Fruit fly (Drosophila melanogaster) whole organism, embryonic: ENCODE results near the gene CG13982.

Experiments
- CG1024 ChIP-seq: fragments of 200-800 bp; sonication (Bioruptor generic); IDR thresholded peaks from 2 replicates; pipeline ENCODE4 v1.3.6; 2022; ENCODE audit warnings: missing biosample characterization, missing genetic modification characterization
- CG11398 ChIP-seq: fragments of 200-800 bp; sonication (Bioruptor generic); optimal IDR thresholded peaks from 2 replicates; lab custom pipeline; 2016; ENCODE audit warnings: missing biosample characterization, missing genetic modification characterization
- CG12219 ChIP-seq: fragments of 200-800 bp; sonication (Bioruptor generic); optimal IDR thresholded peaks from 3 replicates; lab custom pipeline; 2018; ENCODE audit warnings: missing biosample characterization, mild to moderate bottlenecking, missing genetic modification characterization
- CG12391 ChIP-seq: fragments of 200-800 bp; sonication (Bioruptor generic); optimal IDR thresholded peaks from 3 replicates; lab custom pipeline; 2018; ENCODE audit warnings: missing biosample characterization, mild to moderate bottlenecking, missing genetic modification characterization, moderate library complexity
- CG15479 ChIP-seq: fragments of 200-800 bp; sonication (Bioruptor generic); optimal IDR thresholded peaks from 3 replicates; lab custom pipeline; 2019; ENCODE audit warnings: missing biosample characterization, mild to moderate bottlenecking, missing genetic modification characterization, moderate library complexity
- CG1603 ChIP-seq: fragments of 200-800 bp; sonication (Bioruptor generic); optimal IDR thresholded peaks from 2 replicates; lab custom pipeline; 2019; ENCODE audit warnings: missing biosample characterization, mild to moderate bottlenecking, missing genetic modification characterization, moderate library complexity
- CG16813 ChIP-seq: fragments of 200-800 bp; sonication (Bioruptor generic); IDR thresholded peaks from 3 replicates; pipeline ENCODE4 v1.3.6; 2022; ENCODE audit warnings: missing biosample characterization, missing genetic modification characterization; ENCODE audit not compliant: partially characterized antibody
- CG17568 ChIP-seq: fragments of 200-800 bp; sonication (Bioruptor generic); optimal IDR thresholded peaks from 2 replicates; lab custom pipeline; 2018; ENCODE audit warnings: missing biosample characterization, mild to moderate bottlenecking, missing genetic modification characterization, moderate library complexity
- CG17612 ChIP-seq: fragments of 200-800 bp; sonication (Bioruptor generic); IDR thresholded peaks from 2 replicates; pipeline ENCODE4 v1.3.6; 2022; ENCODE audit warnings: missing biosample characterization, missing genetic modification characterization
- CG17802 ChIP-seq: fragments of 200-800 bp; sonication (Bioruptor generic); optimal IDR thresholded peaks from 2 replicates; lab custom pipeline; 2018; ENCODE audit warnings: missing biosample characterization, mild to moderate bottlenecking, missing genetic modification characterization, moderate library complexity
- CG18011 ChIP-seq: fragments of 200-800 bp; sonication (Bioruptor generic); optimal IDR thresholded peaks from 2 replicates; lab custom pipeline; 2017; ENCODE audit warnings: missing biosample characterization, missing genetic modification characterization, mild to moderate bottlenecking, moderate library complexity, missing genotype
- CG18262 ChIP-seq: fragments of 200-800 bp; optimal IDR thresholded peaks from 3 replicates; lab custom pipeline; 2019; ENCODE audit warnings: missing biosample characterization, mild to moderate bottlenecking, missing genetic modification characterization, moderate library complexity
- CG1832 ChIP-seq: fragments of 200-800 bp; sonication (Bioruptor generic); optimal IDR thresholded peaks from 2 replicates; lab custom pipeline; 2017; ENCODE audit warnings: missing biosample characterization, mild to moderate bottlenecking, missing genetic modification characterization, inconsistent platforms
- CG2678 ChIP-seq: fragments of 200-800 bp; sonication (Bioruptor generic); optimal IDR thresholded peaks from 3 replicates; lab custom pipeline; 2019; ENCODE audit warnings: missing biosample characterization, mild to moderate bottlenecking, missing genetic modification characterization, moderate library complexity
- CG3065 ChIP-seq: fragments of 200-800 bp; sonication (Bioruptor generic); optimal IDR thresholded peaks from 2 replicates; lab custom pipeline; 2016; ENCODE audit warnings: missing biosample characterization, missing genetic modification characterization
- CG34224 ChIP-seq: fragments of 200-800 bp; sonication (Bioruptor generic); IDR thresholded peaks from 3 replicates; pipeline ENCODE4 v1.3.6; 2022; ENCODE audit warnings: missing biosample characterization, missing genetic modification characterization; ENCODE audit not compliant: partially characterized antibody
- CG4707 ChIP-seq: fragments of 200-800 bp; sonication (Bioruptor generic); optimal IDR thresholded peaks from 2 replicates; lab custom pipeline; 2018; ENCODE audit warnings: missing biosample characterization, mild to moderate bottlenecking, missing genetic modification characterization, moderate library complexity
- CG5180 ChIP-seq: fragments of 200-800 bp; sonication (Bioruptor generic); optimal IDR thresholded peaks from 3 replicates; lab custom pipeline; 2017; ENCODE audit warnings: missing biosample characterization, missing genetic modification characterization, mild to moderate bottlenecking, moderate library complexity, missing genetic modification reagents
- CG6813 ChIP-seq: fragments of 200-800 bp; sonication (Bioruptor generic); optimal IDR thresholded peaks from 2 replicates; lab custom pipeline; 2017; ENCODE audit warnings: missing biosample characterization, missing genetic modification characterization, mild to moderate bottlenecking, moderate library complexity, missing genetic modification reagents
- CG7745 ChIP-seq: fragments of 200-800 bp; sonication (Bioruptor generic); optimal IDR thresholded peaks from 2 replicates; lab custom pipeline; 2018; ENCODE audit warnings: missing biosample characterization, mild to moderate bottlenecking, missing genetic modification characterization, moderate library complexity
- D19A ChIP-seq: fragments of 200-800 bp; optimal IDR thresholded peaks from 3 replicates; lab custom pipeline; 2019; ENCODE audit warnings: missing biosample characterization, mild to moderate bottlenecking, missing genetic modification characterization, moderate library complexity
- Doc2 ChIP-seq: fragments of 200-800 bp; sonication (Bioruptor generic); IDR thresholded peaks from 2 replicates; pipeline ENCODE4 v1.3.6; 2022; ENCODE audit warnings: missing biosample characterization, missing genetic modification characterization
- HLHmδ ChIP-seq: fragments of 200-800 bp; sonication (Bioruptor generic); optimal IDR thresholded peaks from 2 replicates; lab custom pipeline; 2018; ENCODE audit warnings: missing biosample characterization, mild to moderate bottlenecking, missing genetic modification characterization, moderate library complexity
- Hr51 ChIP-seq, 2 experiments: fragments of 200-800 bp; sonication (Bioruptor generic); optimal IDR thresholded peaks; 2 replicates in 1 of 2; 3 replicates in 1 of 2; lab custom pipeline; 2016 to 2018; ENCODE audit warnings: missing biosample characterization in 2 of 2, missing genetic modification characterization in 2 of 2, mild to moderate bottlenecking in 1 of 2, moderate library complexity in 1 of 2
- Pdp1 ChIP-seq, 2 experiments: fragments of 200-800 bp; sonication (Bioruptor generic); optimal IDR thresholded peaks; 3 replicates each; lab custom pipeline; 2016; ENCODE audit warnings: missing biosample characterization in 2 of 2, missing genetic modification characterization in 2 of 2, mild to moderate bottlenecking in 1 of 2, moderate library complexity in 1 of 2
- Ravus ChIP-seq: fragments of 200-800 bp; sonication (Bioruptor generic); IDR thresholded peaks from 2 replicates; pipeline ENCODE4 v1.3.6; 2022; ENCODE audit warnings: missing biosample characterization, missing genetic modification characterization
- Rfx ChIP-seq: fragments of 200-800 bp; sonication (Bioruptor generic); IDR thresholded peaks from 2 replicates; pipeline ENCODE4 v1.3.6; 2022; ENCODE audit warnings: missing biosample characterization, missing genetic modification characterization
- Ssrp ChIP-seq: fragments of 200-800 bp; sonication (Bioruptor generic); optimal IDR thresholded peaks from 2 replicates; lab custom pipeline; 2018; ENCODE audit warnings: missing biosample characterization, mild to moderate bottlenecking, missing genetic modification characterization, moderate library complexity
- Trl ChIP-seq, 3 experiments: fragments of >200 bp in 2 of 3; fragments of 200-800 bp in 1 of 3; sonication (Bioruptor generic) in 1 of 3; optimal IDR thresholded peaks; 2 replicates in 1 of 3; 3 replicates in 2 of 3; lab custom pipeline; 2016 to 2017; ENCODE audit warnings: missing biosample characterization in 1 of 3, missing genetic modification characterization in 1 of 3
- YL-1 ChIP-seq: fragments of 200-800 bp; sonication (Bioruptor generic); optimal IDR thresholded peaks from 3 replicates; lab custom pipeline; 2017; ENCODE audit warnings: missing biosample characterization, mild to moderate bottlenecking, missing genetic modification characterization
- bbx ChIP-seq: fragments of 200-800 bp; sonication (Bioruptor generic); IDR thresholded peaks from 2 replicates; pipeline ENCODE4 v1.3.6; 2022; ENCODE audit warnings: missing biosample characterization, missing genetic modification characterization; ENCODE audit not compliant: partially characterized antibody
- cg ChIP-seq: fragments of 200-800 bp; sonication (Bioruptor generic); optimal IDR thresholded peaks from 3 replicates; lab custom pipeline; 2019; ENCODE audit warnings: missing biosample characterization, mild to moderate bottlenecking, missing genetic modification characterization, moderate library complexity
- chinmo ChIP-seq: fragments of 200-800 bp; sonication (Bioruptor generic); IDR thresholded peaks from 4 replicates; pipeline ENCODE4 v1.3.6; 2022; ENCODE audit warnings: missing biosample characterization, missing genetic modification characterization; ENCODE audit not compliant: partially characterized antibody
- chm ChIP-seq: fragments of 200-800 bp; sonication (Bioruptor generic); IDR thresholded peaks from 2 replicates; pipeline ENCODE4 v1.3.6; 2022; ENCODE audit warnings: missing biosample characterization, missing genetic modification characterization
- chn ChIP-seq: fragments of 200-800 bp; sonication (Bioruptor generic); optimal IDR thresholded peaks from 2 replicates; lab custom pipeline; 2016; ENCODE audit warnings: missing biosample characterization, missing genetic modification characterization
- crol ChIP-seq: fragments of 200-800 bp; sonication (Bioruptor generic); IDR thresholded peaks from 2 replicates; pipeline ENCODE4 v1.3.6; 2022; ENCODE audit warnings: missing biosample characterization, missing genetic modification characterization
- exex ChIP-seq: fragments of 200-800 bp; sonication (Bioruptor generic); optimal IDR thresholded peaks from 4 replicates; lab custom pipeline; 2018; ENCODE audit warnings: missing biosample characterization, mild to moderate bottlenecking, missing genetic modification characterization, moderate library complexity
- grn ChIP-seq: fragments of 200-800 bp; sonication (Bioruptor generic); optimal IDR thresholded peaks from 3 replicates; lab custom pipeline; 2017; ENCODE audit warnings: missing biosample characterization, missing genetic modification characterization
- insv ChIP-seq, 2 experiments: fragments of 200-800 bp; sonication (Bioruptor generic); optimal IDR thresholded peaks; 3 replicates each; lab custom pipeline; 2016 to 2018; ENCODE audit warnings: missing biosample characterization in 2 of 2, missing genetic modification characterization in 2 of 2
- jigr1 ChIP-seq: fragments of 200-800 bp; sonication (Bioruptor generic); IDR thresholded peaks from 3 replicates; pipeline ENCODE4 v1.3.6; 2022; ENCODE audit warnings: missing biosample characterization, missing genetic modification characterization
- lov ChIP-seq, 2 experiments: fragments of 200-800 bp in 1 of 2; fragments of >200 bp in 1 of 2; sonication (Bioruptor generic) in 1 of 2; IDR thresholded peaks in 1 of 2; optimal IDR thresholded peaks in 1 of 2; 2 replicates in 1 of 2; 3 replicates in 1 of 2; pipeline versions ENCODE4 v1.3.6 to Lab custom; 2017 to 2022; ENCODE audit warnings: missing biosample characterization in 1 of 2, missing genetic modification characterization in 1 of 2
- nom ChIP-seq: fragments of 200-800 bp; sonication (Bioruptor generic); optimal IDR thresholded peaks from 2 replicates; lab custom pipeline; 2017; ENCODE audit warnings: missing biosample characterization, missing genetic modification characterization, mild to moderate bottlenecking, moderate library complexity, missing genetic modification reagents
- onecut ChIP-seq: fragments of 200-800 bp; sonication (Bioruptor generic); IDR thresholded peaks from 2 replicates; pipeline ENCODE4 v1.3.6; 2022; ENCODE audit warnings: missing biosample characterization, missing genetic modification characterization
- sens ChIP-seq: fragments of 200-800 bp; sonication (Bioruptor generic); peaks from one replicate; lab custom pipeline; 2016; ENCODE audit warnings: missing biosample characterization, missing genetic modification characterization
- vvl ChIP-seq: fragments of 200-800 bp; sonication (Bioruptor generic); IDR thresholded peaks from 2 replicates; pipeline ENCODE4 v1.3.6; 2022; ENCODE audit warnings: missing biosample characterization, missing genetic modification characterization

The CG13982 gene

DNA sequence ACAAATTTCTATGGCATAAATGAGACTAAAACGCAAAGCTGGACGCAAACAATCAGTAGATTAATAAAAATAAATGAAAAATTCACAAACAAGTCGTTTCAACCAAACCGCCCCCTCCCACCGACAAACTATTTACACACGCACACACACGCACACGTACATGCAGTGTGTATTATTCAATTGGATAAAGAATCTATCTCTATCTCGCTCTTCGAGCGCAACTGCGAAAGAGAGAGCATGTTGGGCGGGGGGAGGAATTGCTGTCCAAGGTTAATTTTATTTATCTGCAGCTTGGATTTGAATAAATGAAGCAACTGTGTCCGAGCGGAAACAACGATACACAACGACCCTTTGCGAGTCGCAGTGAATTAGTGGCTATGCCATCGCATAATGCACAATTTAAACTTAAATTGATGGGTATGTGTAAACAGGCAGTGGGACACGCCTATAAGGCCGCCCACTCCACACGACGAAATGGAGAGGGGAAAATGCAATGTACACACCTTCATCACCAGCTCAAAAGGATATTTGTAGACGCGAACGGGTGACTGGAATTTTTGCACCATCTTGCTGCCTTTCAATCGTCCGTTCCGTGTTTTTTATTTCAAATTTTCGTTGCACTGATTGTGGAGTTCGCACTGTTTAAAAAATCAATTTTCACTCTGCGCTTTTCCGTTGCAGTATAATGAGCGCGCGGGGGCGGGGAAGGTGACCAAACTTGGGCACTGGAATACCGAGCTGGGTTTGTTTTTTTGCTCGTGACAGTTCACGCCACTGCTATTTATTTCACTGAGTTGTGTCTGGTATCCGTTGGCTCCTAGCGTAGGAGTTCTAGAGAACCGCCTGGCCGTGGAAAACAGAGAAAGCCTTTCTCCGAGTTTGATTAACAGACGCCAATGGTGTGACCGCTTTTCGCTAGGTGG is 43.2 kb downstream of the CG13982 start, which contains the start of gene retm (continued):
- TF ChIP-seq cg (GFP tag; lab: Kevin White, UChicago), result peak; percentile 90
- TF ChIP-seq chinmo (GFP tag; lab: Robert Waterston, UW), result peak; percentile 96
- peak in 1 of 2 experiments; percentile 92 for TF ChIP-seq Pdp1 (GFP tag; optimal IDR thresholded peaks at IDR 0.05; lab: Kevin White, UChicago)
- TF ChIP-seq CG17802 (tag; lab: Kevin White, UChicago), result peak; percentile 83
- no peak for TF ChIP-seq CG17612 (GFP tag; lab: Robert Waterston, UW)
- TF ChIP-seq CG16813 (GFP tag; lab: Robert Waterston, UW), result no peak
- no peak for TF ChIP-seq grn (GFP tag; lab: Kevin White, UChicago)
- TF ChIP-seq HLHmδ (GFP tag; lab: Kevin White, UChicago), result peak; percentile 50
- peak; percentile 53 for TF ChIP-seq sens (GFP tag; lab: Kevin White, UChicago)
- peak; percentile 15 for TF ChIP-seq exex (tag; lab: Kevin White, UChicago)
- TF ChIP-seq CG1832, result peak; percentile 79
- TF ChIP-seq insv (GFP tag; optimal IDR thresholded peaks at IDR 0.05; lab: Kevin White, UChicago), result peak in 1 of 2 experiments; percentile 24
- 0 out of 2 replicates have a peak, but pooled peaks have one; percentile 23 for TF ChIP-seq CG1024 (GFP tag; lab: Robert Waterston, UW)
- TF ChIP-seq CG18011 (GFP tag; lab: Kevin White, UChicago), result no peak
- TF ChIP-seq Ssrp (tag; lab: Kevin White, UChicago), result peak; percentile 1
- TF ChIP-seq jigr1 (GFP tag; lab: Robert Waterston, UW), result no peak
- peak; percentile 14 for TF ChIP-seq D19A (tag; lab: Kevin White, UChicago)
- TF ChIP-seq CG11398 (GFP tag; lab: Kevin White, UChicago), result no peak
- no peak for TF ChIP-seq Ravus
- TF ChIP-seq CG12391 (tag; lab: Kevin White, UChicago), result peak; percentile 8
- peak; percentile 93 for TF ChIP-seq crol (GFP tag; lab: Robert Waterston, UW)
- peak; percentile 37 for TF ChIP-seq CG12219
- TF ChIP-seq chn (GFP tag; lab: Kevin White, UChicago), result peak; percentile 70
- peak; percentile 57 for TF ChIP-seq YL-1 (GFP tag; lab: Kevin White, UChicago)
- no peak for TF ChIP-seq Hr51 (GFP tag; optimal IDR thresholded peaks at IDR 0.05; lab: Kevin White, UChicago)
- peak in 1 of 2 experiments; percentile 12 for TF ChIP-seq Trl (optimal IDR thresholded peaks at IDR 0.05; lab: Kevin White, UChicago)
- no peak for TF ChIP-seq Trl (GFP tag; optimal IDR thresholded peaks at IDR 0.05; lab: Kevin White, UChicago)
- peak; percentile 42; the same call in 1 of the 2 replicates for TF ChIP-seq vvl (GFP tag; lab: Robert Waterston, UW)
- no peak for TF ChIP-seq CG4707 (GFP tag; lab: Kevin White, UChicago)
- TF ChIP-seq bbx (GFP tag; lab: Robert Waterston, UW), result peak; percentile 39; the same call in 1 of the 2 replicates
- peak; percentile 39 for TF ChIP-seq CG17568 (GFP tag; lab: Kevin White, UChicago)
- TF ChIP-seq CG1603, result peak; percentile 10
- TF ChIP-seq Rfx (GFP tag; lab: Robert Waterston, UW), result peak; percentile 23; the same call in 1 of the 2 replicates
- peak; percentile 57 for TF ChIP-seq CG7745 (tag; lab: Kevin White, UChicago)
- TF ChIP-seq chm, result no peak
- peak; percentile 91 for TF ChIP-seq CG15479 (GFP tag; lab: Kevin White, UChicago)
- no peak for TF ChIP-seq Doc2
- peak; percentile 22 for TF ChIP-seq lov (optimal IDR thresholded peaks at IDR 0.05; lab: Kevin White, UChicago)
- TF ChIP-seq lov (GFP tag; IDR thresholded peaks at IDR 0.05; lab: Robert Waterston, UW), result no peak
- TF ChIP-seq CG2678 (tag; lab: Kevin White, UChicago), result peak; percentile 19
- peak; percentile 72 for TF ChIP-seq CG5180 (GFP tag; lab: Kevin White, UChicago)
- TF ChIP-seq nom (GFP tag; lab: Kevin White, UChicago), result peak; percentile 54
- no peak for TF ChIP-seq CG18262
- peak; percentile 43 for TF ChIP-seq CG3065 (GFP tag; lab: Kevin White, UChicago)
- peak; percentile 10 for TF ChIP-seq CG6813 (GFP tag; lab: Kevin White, UChicago)
- TF ChIP-seq onecut, result peak; percentile 31
- no peak for TF ChIP-seq CG34224 (GFP tag; lab: Robert Waterston, UW)
